Fruit fly (Drosophila melanogaster): Measurements from ENCODE around the gene Sirt2.
A peak's percentile ranks its signal among the peaks of the same experiment; 100 is the strongest.

DNA sequence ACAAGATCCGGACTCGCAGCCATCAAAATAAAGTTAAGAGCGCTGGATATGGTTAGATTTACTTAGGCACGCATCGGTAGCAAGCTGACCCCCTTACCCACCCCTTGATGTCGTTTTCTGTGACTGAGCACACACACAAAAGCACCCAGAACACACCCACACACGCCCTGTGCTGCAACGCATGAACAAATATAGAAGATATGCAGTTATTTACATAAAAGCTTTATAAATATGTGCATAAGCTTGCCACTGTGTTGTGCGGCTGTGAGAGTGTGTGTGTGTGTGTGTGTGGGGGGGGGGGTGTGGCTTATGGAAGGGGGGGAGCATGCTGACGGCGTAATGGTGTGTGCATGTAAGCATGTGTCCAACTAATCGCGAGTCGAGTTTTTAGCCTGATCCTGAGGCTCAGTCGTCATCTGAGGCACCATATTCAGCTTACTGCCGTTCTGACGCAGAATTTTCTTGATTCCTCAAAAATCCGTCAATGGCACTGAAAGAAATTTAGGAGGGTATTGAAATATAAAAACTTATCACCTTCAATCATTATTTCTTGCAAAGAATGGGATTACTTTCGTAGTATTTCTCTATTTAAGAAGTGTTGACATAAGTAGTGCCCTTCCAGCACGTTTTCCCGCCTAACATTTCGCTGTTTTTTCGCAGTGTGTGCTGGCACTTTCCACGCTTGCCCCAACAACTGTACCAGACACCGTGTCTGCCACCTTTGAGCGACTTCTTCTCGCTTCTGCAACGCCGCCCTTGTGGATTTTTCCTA is 42.4 kb upstream of the Sirt2 start:
- TF ChIP-seq eg (GFP tag; IDR thresholded peaks at IDR 0.05) (peak; percentile 74), Ets21C (GFP tag; optimal IDR thresholded peaks at IDR 0.05) (peak; percentile 35), CG10669 (GFP tag; optimal IDR thresholded peaks at IDR 0.05) (peak; percentile 65), Gug (GFP tag; IDR thresholded peaks at IDR 0.05) (peak; percentile 65)

All from whole organism, prepupa.